In the genomic region with DNA sequence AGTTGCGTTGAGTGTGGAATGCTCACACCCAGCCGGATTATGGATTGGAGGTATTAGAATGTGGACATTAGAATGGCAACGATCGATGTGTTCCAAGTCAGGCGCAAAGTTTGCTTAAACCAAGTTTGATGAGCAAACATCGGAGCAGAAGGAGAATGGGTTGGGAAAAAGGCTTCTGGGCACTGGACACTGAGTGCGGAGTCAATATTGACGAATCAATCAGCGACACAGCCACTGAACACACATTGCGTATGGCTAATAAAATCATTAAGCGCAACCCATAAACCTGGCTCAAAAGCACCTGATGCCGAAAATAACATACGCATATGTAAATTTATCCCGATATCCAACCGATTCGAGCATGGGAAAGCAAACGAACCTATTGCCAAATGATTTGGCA, we compare ENCODE assay signal across 2 fruit fly cellular contexts.
A peak's percentile ranks its signal among the peaks of the same experiment; 100 is the strongest.
TF ChIP-seq lines count a peak whose summit lies in the region.

No protein-coding gene starts in this region.

- no peak for TF ChIP-seq CTCF in whole organism, embryonic (GFP tag; optimal IDR thresholded peaks at IDR 0.05; lab: Kevin White, UChicago)

TF ChIP-seq in whole organism, embryonic, 481 proteins besides CTCF, POLR2A, EP300 and RAD21 (continues in another document):
- TF ChIP-seq disco-r (GFP tag; optimal IDR thresholded peaks at IDR 0.05; lab: Kevin White, UChicago) (no peak), sob (GFP tag; IDR thresholded peaks at IDR 0.05; lab: Robert Waterston, UW) (peak; percentile 35; the same call in 1 of the 2 replicates), sens (GFP tag; lab: Kevin White, UChicago) (peak; percentile 55), CoRest (tag; optimal IDR thresholded peaks at IDR 0.05; lab: Kevin White, UChicago) (no peak), lov (optimal IDR thresholded peaks at IDR 0.05; lab: Kevin White, UChicago) (no peak), lov (GFP tag; IDR thresholded peaks at IDR 0.05; lab: Robert Waterston, UW) (no peak), pfk (GFP tag; optimal IDR thresholded peaks at IDR 0.05; lab: Kevin White, UChicago) (no peak), CG15696 (tag; optimal IDR thresholded peaks at IDR 0.05; lab: Kevin White, UChicago) (no peak), Myb (GFP tag; optimal IDR thresholded peaks at IDR 0.05; lab: Kevin White, UChicago) (no peak), CG6791 (GFP tag; IDR thresholded peaks at IDR 0.05; lab: Robert Waterston, UW; ENCODE audit: partially characterized antibody) (no peak), CG16813 (GFP tag; IDR thresholded peaks at IDR 0.05; lab: Robert Waterston, UW; ENCODE audit: partially characterized antibody) (no peak), CG10209 (GFP tag; optimal IDR thresholded peaks at IDR 0.05; lab: Kevin White, UChicago) (peak; percentile 0), Trl (optimal IDR thresholded peaks at IDR 0.05; lab: Kevin White, UChicago) (no peak), Trl (GFP tag; optimal IDR thresholded peaks at IDR 0.05; lab: Kevin White, UChicago) (no peak), CG7372 (GFP tag; IDR thresholded peaks at IDR 0.05; lab: Robert Waterston, UW) (no peak), CG11504 (tag; optimal IDR thresholded peaks at IDR 0.05; lab: Kevin White, UChicago) (no peak), otp (GFP tag; IDR thresholded peaks at IDR 0.05; lab: Robert Waterston, UW) (0 out of 3 replicates have a peak, but pooled peaks have one; percentile 22), Hr39 (optimal IDR thresholded peaks at IDR 0.05; lab: Kevin White, UChicago) (no peak), Fer2 (tag; optimal IDR thresholded peaks at IDR 0.05; lab: Kevin White, UChicago) (no peak), D19B (GFP tag; optimal IDR thresholded peaks at IDR 0.05; lab: Kevin White, UChicago) (no peak), Awh (GFP tag; IDR thresholded peaks at IDR 0.05; lab: Robert Waterston, UW) (no peak), pzg (GFP tag; optimal IDR thresholded peaks at IDR 0.05; lab: Kevin White, UChicago) (no peak), Bdp1 (GFP tag; optimal IDR thresholded peaks at IDR 0.05; lab: Kevin White, UChicago) (no peak), CG16815 (GFP tag; optimal IDR thresholded peaks at IDR 0.05; lab: Kevin White, UChicago) (no peak), lbe (GFP tag; optimal IDR thresholded peaks at IDR 0.05; lab: Kevin White, UChicago) (no peak), CG34224 (GFP tag; IDR thresholded peaks at IDR 0.05; lab: Robert Waterston, UW; ENCODE audit: partially characterized antibody) (no peak), CG3726 (GFP tag; IDR thresholded peaks at IDR 0.05; lab: Robert Waterston, UW) (no peak), CG9437 (GFP tag; optimal IDR thresholded peaks at IDR 0.05; lab: Kevin White, UChicago) (no peak), sim (GFP tag; IDR thresholded peaks at IDR 0.05; lab: Robert Waterston, UW) (no peak), gro (GFP tag; optimal IDR thresholded peaks at IDR 0.05; lab: Kevin White, UChicago) (no peak), CHES-1-like (GFP tag; optimal IDR thresholded peaks at IDR 0.05; lab: Kevin White, UChicago) (no peak), Ssrp (tag; optimal IDR thresholded peaks at IDR 0.05; lab: Kevin White, UChicago) (no peak), mam (GFP tag; optimal IDR thresholded peaks at IDR 0.05; lab: Kevin White, UChicago) (no peak), dmrt11E (tag; optimal IDR thresholded peaks at IDR 0.05; lab: Kevin White, UChicago) (no peak), fu2 (GFP tag; optimal IDR thresholded peaks at IDR 0.05; lab: Kevin White, UChicago) (no peak), cwo (GFP tag; optimal IDR thresholded peaks at IDR 0.05; lab: Kevin White, UChicago) (no peak), CG13775 (GFP tag; optimal IDR thresholded peaks at IDR 0.05; lab: Kevin White, UChicago) (no peak), NFAT (GFP tag; IDR thresholded peaks at IDR 0.05; lab: Robert Waterston, UW) (no peak), gsb-n (tag; optimal IDR thresholded peaks at IDR 0.05; lab: Kevin White, UChicago) (no peak), hth (optimal IDR thresholded peaks at IDR 0.05; lab: Kevin White, UChicago) (no peak), CG12071 (GFP tag; optimal IDR thresholded peaks at IDR 0.05; lab: Kevin White, UChicago) (peak; percentile 36), shn (GFP tag; optimal IDR thresholded peaks at IDR 0.05; lab: Kevin White, UChicago) (no peak), wek (GFP tag; optimal IDR thresholded peaks at IDR 0.05; lab: Kevin White, UChicago) (peak; percentile 42), Med (GFP tag; lab: Kevin White, UChicago) (peak; percentile 82), Dref (GFP tag; IDR thresholded peaks at IDR 0.05; lab: Robert Waterston, UW) (no peak)

TF ChIP-seq in whole organism, prepupa, 60 proteins besides CTCF, POLR2A, EP300 and RAD21:
- no peak for TF ChIP-seq CG11294 (GFP tag; IDR thresholded peaks at IDR 0.05; lab: Robert Waterston, UW)
- TF ChIP-seq fkh (GFP tag; optimal IDR thresholded peaks at IDR 0.05; lab: Kevin White, UChicago) = peak; percentile 44
- TF ChIP-seq CG7368 (GFP tag; optimal IDR thresholded peaks at IDR 0.05; lab: Kevin White, UChicago) = no peak
- no peak for TF ChIP-seq CG15336 (GFP tag; IDR thresholded peaks at IDR 0.05; lab: Robert Waterston, UW)
- no peak for TF ChIP-seq Gug (GFP tag; IDR thresholded peaks at IDR 0.05; lab: Robert Waterston, UW)
